Worm (Caenorhabditis elegans) whole organism, late embryonic: ENCODE measurements around the gene ctl-1.

Source experiments
- C08G9.2 ChIP-seq: sonication (generic microtip); optimal IDR thresholded peaks from 2 replicates; lab custom pipeline; 2016; ENCODE audit warnings: mild to moderate bottlenecking, missing genetic modification characterization, moderate library complexity, missing compliant biosample characterization
- F13H6.1 ChIP-seq: sonication (generic microtip); optimal IDR thresholded peaks from 2 replicates; lab custom pipeline; 2016; ENCODE audit warnings: missing genetic modification characterization, missing compliant biosample characterization
- ama-1 ChIP-seq: fragments of 150-350 bp; optimal IDR thresholded peaks from 2 replicates; lab custom pipeline; 2014
- ceh-48 ChIP-seq: sonication (generic microtip); optimal IDR thresholded peaks from 2 replicates; lab custom pipeline; 2016; ENCODE audit warnings: missing genetic modification characterization, inconsistent platforms, missing compliant biosample characterization
- ceh-6 ChIP-seq: fragments of 200-800 bp; sonication (Bioruptor generic); optimal IDR thresholded peaks from 2 replicates; lab custom pipeline; 2018; ENCODE audit warnings: mild to moderate bottlenecking, missing genetic modification characterization, missing compliant biosample characterization
- ets-4 ChIP-seq: sonication (generic microtip); optimal IDR thresholded peaks from 2 replicates; lab custom pipeline; 2016; ENCODE audit warnings: missing genetic modification characterization, missing compliant biosample characterization
- fkh-10 ChIP-seq: fragments of 150-350 bp; optimal IDR thresholded peaks from 2 replicates; lab custom pipeline; 2014; ENCODE audit warnings: missing biosample characterization, missing genetic modification reagents, missing genetic modification characterization
- fkh-6 ChIP-seq: sonication (generic microtip); optimal IDR thresholded peaks from 2 replicates; lab custom pipeline; 2016; ENCODE audit warnings: missing genetic modification characterization, missing compliant biosample characterization
- nfya-1 ChIP-seq: sonication (generic microtip); optimal IDR thresholded peaks from 2 replicates; lab custom pipeline; 2017; ENCODE audit warnings: missing genetic modification characterization, mild to moderate bottlenecking, missing compliant biosample characterization, antibody characterized with exemption, moderate library complexity
- odd-2 ChIP-seq: sonication (generic microtip); optimal IDR thresholded peaks from 2 replicates; lab custom pipeline; 2017; ENCODE audit warnings: antibody characterized with exemption, mild to moderate bottlenecking, missing genetic modification characterization, missing compliant biosample characterization

ce11 chrII:14318027-14318426, 12.0 kb upstream of the ctl-1 start, which contains the start of gene Y54G11A.14:
- TF ChIP-seq fkh-6 (tag; lab: Kevin White, UChicago) (no peak), ama-1 (lab: Kevin White, UChicago) (no peak), C08G9.2 (tag; lab: Kevin White, UChicago) (no peak), nfya-1 (tag; lab: Kevin White, UChicago) (no peak), ceh-48 (tag; lab: Kevin White, UChicago) (no peak), ets-4 (no peak), F13H6.1 (no peak), fkh-10 (GFP tag; lab: Kevin White, UChicago) (no peak), odd-2 (tag; lab: Kevin White, UChicago) (no peak), ceh-6 (GFP tag; lab: Kevin White, UChicago) (no peak)
